Fruit fly (Drosophila melanogaster) whole organism, adult: ENCODE measurements around the gene PIP82.
A peak's percentile ranks its signal among the peaks of the same experiment; 100 is the strongest.

ENCODE experiments used
- CG11617 ChIP-seq: fragments of 200-800 bp; sonication (Bioruptor generic); optimal IDR thresholded peaks from 2 replicates; lab custom pipeline; 2017; ENCODE audit warnings: mild to moderate bottlenecking, missing biosample characterization, missing genetic modification reagents, missing genetic modification characterization
- CG12768 ChIP-seq: fragments of 200-800 bp; sonication (Bioruptor generic); optimal IDR thresholded peaks from 2 replicates; lab custom pipeline; 2017; ENCODE audit warnings: missing biosample characterization, missing genetic modification characterization, mild to moderate bottlenecking, moderate library complexity, missing genetic modification reagents
- CG14711 ChIP-seq: fragments of 200-800 bp; sonication (Bioruptor generic); optimal IDR thresholded peaks from 2 replicates; lab custom pipeline; 2018; ENCODE audit warnings: missing biosample characterization, mild to moderate bottlenecking, missing genetic modification characterization, moderate library complexity
- CG1620 ChIP-seq: fragments of 200-800 bp; sonication (Bioruptor generic); optimal IDR thresholded peaks from 2 replicates; lab custom pipeline; 2016; ENCODE audit warnings: missing biosample characterization, missing genetic modification characterization
- CG33017 ChIP-seq: fragments of 200-800 bp; sonication (Bioruptor generic); optimal IDR thresholded peaks from 2 replicates; lab custom pipeline; 2018; ENCODE audit warnings: missing biosample characterization, mild to moderate bottlenecking, missing genetic modification characterization, moderate library complexity
- CG5204 ChIP-seq: fragments of 200-800 bp; sonication (Bioruptor generic); optimal IDR thresholded peaks from 2 replicates; lab custom pipeline; 2016; ENCODE audit warnings: missing biosample characterization, missing genetic modification characterization
- CG7045 ChIP-seq: fragments of 200-800 bp; sonication (Bioruptor generic); optimal IDR thresholded peaks from 2 replicates; lab custom pipeline; 2017; ENCODE audit warnings: missing biosample characterization, mild to moderate bottlenecking, missing genetic modification characterization
- CG7101 ChIP-seq: fragments of 200-800 bp; sonication (Bioruptor generic); optimal IDR thresholded peaks from 2 replicates; lab custom pipeline; 2018; ENCODE audit warnings: missing biosample characterization, mild to moderate bottlenecking, missing genetic modification characterization, moderate library complexity
- Clk ChIP-seq: fragments of 200-800 bp; sonication (Bioruptor generic); optimal IDR thresholded peaks from 2 replicates; lab custom pipeline; 2017; ENCODE audit warnings: missing biosample characterization, missing genetic modification characterization
- Crg-1 ChIP-seq: fragments of 200-800 bp; sonication (Bioruptor generic); optimal IDR thresholded peaks from 2 replicates; lab custom pipeline; 2016; ENCODE audit warnings: missing biosample characterization, missing genetic modification characterization
- Hr96 ChIP-seq: fragments of 200-800 bp; sonication (Bioruptor generic); optimal IDR thresholded peaks from 2 replicates; lab custom pipeline; 2016; ENCODE audit warnings: missing biosample characterization, missing genetic modification characterization
- Mnt ChIP-seq: fragments of 200-800 bp; sonication (Bioruptor generic); optimal IDR thresholded peaks from 2 replicates; lab custom pipeline; 2016; ENCODE audit warnings: missing biosample characterization, mild to moderate bottlenecking, missing genetic modification characterization
- bab1 ChIP-seq: fragments of 200-800 bp; sonication (Bioruptor generic); optimal IDR thresholded peaks from 3 replicates; lab custom pipeline; 2019; ENCODE audit warnings: missing biosample characterization, mild to moderate bottlenecking, missing genetic modification characterization, moderate library complexity
- cic ChIP-seq: fragments of 200-800 bp; sonication (Bioruptor generic); optimal IDR thresholded peaks from 2 replicates; lab custom pipeline; 2017; ENCODE audit warnings: missing biosample characterization, mild to moderate bottlenecking, missing genetic modification characterization, moderate library complexity
- cnc ChIP-seq, 2 experiments: fragments of >200 bp; optimal IDR thresholded peaks; 2 replicates each; lab custom pipeline; 2017
- kay ChIP-seq: fragments of 200-800 bp; sonication (Bioruptor generic); peaks from one replicate; lab custom pipeline; 2016; ENCODE audit warnings: missing biosample characterization, missing genetic modification characterization, borderline replicate concordance
- ovo ChIP-seq: fragments of 200-800 bp; sonication (Bioruptor generic); optimal IDR thresholded peaks from 2 replicates; lab custom pipeline; 2016; ENCODE audit warnings: missing biosample characterization, missing genetic modification characterization
- pad ChIP-seq: fragments of 200-800 bp; sonication (Bioruptor generic); optimal IDR thresholded peaks from 3 replicates; lab custom pipeline; 2017; ENCODE audit warnings: missing biosample characterization, missing genetic modification characterization, mild to moderate bottlenecking, moderate library complexity, missing genetic modification reagents
- tj ChIP-seq: fragments of 200-800 bp; sonication (Bioruptor generic); optimal IDR thresholded peaks from 3 replicates; lab custom pipeline; 2017; ENCODE audit warnings: missing biosample characterization, mild to moderate bottlenecking, missing genetic modification characterization, moderate library complexity
- toe ChIP-seq: fragments of 200-800 bp; sonication (Bioruptor generic); optimal IDR thresholded peaks from 2 replicates; lab custom pipeline; 2016; ENCODE audit warnings: missing biosample characterization, missing genetic modification characterization

The PIP82 gene

dm6 chrX:8531775-8532174 is 2.3 kb upstream of the PIP82 start:
- TF ChIP-seq CG1620 (GFP tag; lab: Kevin White, UChicago) = no peak
- peak; percentile 75 for TF ChIP-seq kay

- no peak for TF ChIP-seq kay
- TF ChIP-seq tj (GFP tag; lab: Kevin White, UChicago) = peak; percentile 40
- TF ChIP-seq bab1 (GFP tag; lab: Kevin White, UChicago) = no peak
- no peak for TF ChIP-seq CG33017 (tag; lab: Kevin White, UChicago)
- no peak for TF ChIP-seq CG7045 (GFP tag; lab: Kevin White, UChicago)
These were observed 5.8 kb downstream of the PIP82 start for dm6 chrX:8523572-8524155.

- no peak for TF ChIP-seq CG5204 (GFP tag; lab: Kevin White, UChicago)
- no peak for TF ChIP-seq pad (GFP tag; lab: Kevin White, UChicago)
- no peak for TF ChIP-seq CG11617
- TF ChIP-seq Hr96 (GFP tag; lab: Kevin White, UChicago) = no peak
- TF ChIP-seq CG7101 (tag; lab: Kevin White, UChicago) = no peak
- TF ChIP-seq CG14711 = no peak
- no peak for TF ChIP-seq CG33017 (tag; lab: Kevin White, UChicago)
- TF ChIP-seq Crg-1 (GFP tag; lab: Kevin White, UChicago) = no peak
- TF ChIP-seq Mnt (GFP tag; lab: Kevin White, UChicago) = no peak
- no peak for TF ChIP-seq toe (GFP tag; lab: Kevin White, UChicago)
These were observed 7.0 kb downstream of the PIP82 start for dm6 chrX:8522504-8522903.

dm6 chrX:8521492-8521891 is 8.0 kb downstream of the PIP82 start:
- no peak for TF ChIP-seq CG33017 (tag; lab: Kevin White, UChicago)
- no peak for TF ChIP-seq kay
- no peak for TF ChIP-seq CG7045 (GFP tag; lab: Kevin White, UChicago)
- TF ChIP-seq pad (GFP tag; lab: Kevin White, UChicago) = no peak
- no peak for TF ChIP-seq Hr96 (GFP tag; lab: Kevin White, UChicago)
- TF ChIP-seq bab1 (GFP tag; lab: Kevin White, UChicago) = no peak
- TF ChIP-seq cnc (optimal IDR thresholded peaks at IDR 0.05; lab: Kevin White, UChicago) = no peak
- TF ChIP-seq CG14711 = no peak
- no peak for TF ChIP-seq ovo (GFP tag; lab: Kevin White, UChicago)
- TF ChIP-seq Mnt (GFP tag; lab: Kevin White, UChicago) = no peak
- no peak for TF ChIP-seq CG12768
- no peak for TF ChIP-seq Crg-1 (GFP tag; lab: Kevin White, UChicago)
- TF ChIP-seq CG7101 (tag; lab: Kevin White, UChicago) = no peak
- no peak for TF ChIP-seq CG11617
- no peak for TF ChIP-seq cic
- no peak for TF ChIP-seq CG5204 (GFP tag; lab: Kevin White, UChicago)
- no peak for TF ChIP-seq tj (GFP tag; lab: Kevin White, UChicago)

dm6 chrX:8520517-8520916 is 9.0 kb downstream of the PIP82 start:
- TF ChIP-seq tj (GFP tag; lab: Kevin White, UChicago) = no peak
- no peak for TF ChIP-seq CG12768
- TF ChIP-seq CG33017 (tag; lab: Kevin White, UChicago) = no peak
- TF ChIP-seq CG11617 = no peak

- TF ChIP-seq pad (GFP tag; lab: Kevin White, UChicago) (peak; percentile 67), Mnt (GFP tag; lab: Kevin White, UChicago) (no peak)
These were observed 11.4 kb downstream of the PIP82 start for dm6 chrX:8518025-8518661.

dm6 chrX:8517121-8518024 is 12.1 kb downstream of the PIP82 start, which contains the start of gene Nrg:
Nrg (plus strand) TSS chrX:8517373.
- peak; percentile 39 for TF ChIP-seq pad (GFP tag; lab: Kevin White, UChicago)
- TF ChIP-seq CG11617 = peak; percentile 1
- peak; percentile 40 for TF ChIP-seq Crg-1 (GFP tag; lab: Kevin White, UChicago)
- TF ChIP-seq CG5204 (GFP tag; lab: Kevin White, UChicago) = no peak
- no peak for TF ChIP-seq Clk (GFP tag; lab: Kevin White, UChicago)
- TF ChIP-seq CG7045 (GFP tag; lab: Kevin White, UChicago) = no peak
- peak; percentile 44 for TF ChIP-seq CG1620 (GFP tag; lab: Kevin White, UChicago)
- TF ChIP-seq bab1 (GFP tag; lab: Kevin White, UChicago) = peak; percentile 89
- no peak for TF ChIP-seq CG33017 (tag; lab: Kevin White, UChicago)
- no peak for TF ChIP-seq CG14711
- TF ChIP-seq Hr96 (GFP tag; lab: Kevin White, UChicago) = no peak
- peak; percentile 21 for TF ChIP-seq tj (GFP tag; lab: Kevin White, UChicago)
- peak; percentile 17 for TF ChIP-seq CG7101 (tag; lab: Kevin White, UChicago)
- peak; percentile 3 for TF ChIP-seq toe (GFP tag; lab: Kevin White, UChicago)
- TF ChIP-seq ovo (GFP tag; lab: Kevin White, UChicago) = peak; percentile 3
- TF ChIP-seq cnc (optimal IDR thresholded peaks at IDR 0.05; lab: Kevin White, UChicago) = no peak
- TF ChIP-seq Mnt (GFP tag; lab: Kevin White, UChicago) = peak; percentile 65
- peak; percentile 14 for TF ChIP-seq CG12768
- TF ChIP-seq cic = peak; percentile 11
- TF ChIP-seq kay = no peak
